Fruit fly (Drosophila melanogaster) whole organism, embryonic: ENCODE results near the gene CG4270.

Source experiments
- ATbp ChIP-seq: fragments of 200-800 bp; sonication (Bioruptor generic); optimal IDR thresholded peaks from 2 replicates; lab custom pipeline; 2017; ENCODE audit warnings: missing biosample characterization, mild to moderate bottlenecking, missing genetic modification characterization, missing genetic modification reagents
- B-H2 ChIP-seq: fragments of 200-800 bp; sonication (Bioruptor generic); optimal IDR thresholded peaks from 2 replicates; lab custom pipeline; 2018; ENCODE audit warnings: missing biosample characterization, mild to moderate bottlenecking, missing genetic modification characterization
- BEAF-32 ChIP-seq: fragments of 200-800 bp; sonication (Bioruptor generic); optimal IDR thresholded peaks from 3 replicates; lab custom pipeline; 2017; ENCODE audit warnings: missing biosample characterization, missing genetic modification characterization, mild to moderate bottlenecking, moderate library complexity, missing genetic modification reagents
- Bdp1 ChIP-seq: fragments of 200-800 bp; sonication (Bioruptor generic); optimal IDR thresholded peaks from 3 replicates; lab custom pipeline; 2016; ENCODE audit warnings: missing biosample characterization, missing genetic modification characterization
- Bgb ChIP-seq: fragments of 200-800 bp; sonication (Bioruptor generic); IDR thresholded peaks from 2 replicates; pipeline ENCODE4 v1.3.6; 2022; ENCODE audit warnings: missing biosample characterization, missing genetic modification characterization; ENCODE audit not compliant: partially characterized antibody
- CG10209 ChIP-seq: fragments of 200-800 bp; sonication (Bioruptor generic); optimal IDR thresholded peaks from 3 replicates; lab custom pipeline; 2017; ENCODE audit warnings: missing biosample characterization, mild to moderate bottlenecking, missing genetic modification characterization, missing genetic modification reagents
- CG10267 ChIP-seq: fragments of 200-800 bp; sonication (Bioruptor generic); optimal IDR thresholded peaks from 2 replicates; lab custom pipeline; 2018; ENCODE audit warnings: missing biosample characterization, mild to moderate bottlenecking, missing genetic modification characterization, moderate library complexity
- CG10431 ChIP-seq: fragments of 200-800 bp; sonication (Bioruptor generic); optimal IDR thresholded peaks from 3 replicates; lab custom pipeline; 2018; ENCODE audit warnings: missing biosample characterization, mild to moderate bottlenecking, missing genetic modification characterization
- CG11247 ChIP-seq: fragments of 200-800 bp; sonication (Bioruptor generic); IDR thresholded peaks from 2 replicates; pipeline ENCODE4 v1.3.6; 2022; ENCODE audit warnings: missing biosample characterization, missing genetic modification characterization
- CG12104 ChIP-seq: fragments of 200-800 bp; sonication (Bioruptor generic); optimal IDR thresholded peaks from 3 replicates; lab custom pipeline; 2016; ENCODE audit warnings: missing biosample characterization, missing genetic modification characterization
- CG12769 ChIP-seq: fragments of 200-800 bp; sonication (Bioruptor generic); optimal IDR thresholded peaks from 2 replicates; lab custom pipeline; 2019; ENCODE audit warnings: missing biosample characterization, mild to moderate bottlenecking, missing genetic modification characterization, moderate library complexity
- CG13123 ChIP-seq: fragments of 200-800 bp; sonication (Bioruptor generic); optimal IDR thresholded peaks from 2 replicates; lab custom pipeline; 2016; ENCODE audit warnings: missing biosample characterization, missing genetic modification characterization
- CG13775 ChIP-seq: fragments of 200-800 bp; sonication (Bioruptor generic); optimal IDR thresholded peaks from 3 replicates; lab custom pipeline; 2017; ENCODE audit warnings: missing biosample characterization, mild to moderate bottlenecking, missing genetic modification characterization
- CG15011 ChIP-seq: fragments of 200-800 bp; sonication (Bioruptor generic); optimal IDR thresholded peaks from 3 replicates; lab custom pipeline; 2018; ENCODE audit warnings: missing biosample characterization, mild to moderate bottlenecking, missing genetic modification characterization
- CG17186 ChIP-seq: fragments of 200-800 bp; sonication (Bioruptor generic); optimal IDR thresholded peaks from 3 replicates; lab custom pipeline; 2017; ENCODE audit warnings: missing biosample characterization, missing genetic modification reagents, missing genetic modification characterization
- CG34376 ChIP-seq: fragments of 200-800 bp; sonication (Bioruptor generic); optimal IDR thresholded peaks from 2 replicates; lab custom pipeline; 2018; ENCODE audit warnings: missing biosample characterization, mild to moderate bottlenecking, missing genetic modification characterization
- CG34422 ChIP-seq: fragments of 200-800 bp; sonication (Bioruptor generic); IDR thresholded peaks from 3 replicates; pipeline ENCODE4 v1.3.6; 2022; ENCODE audit warnings: missing biosample characterization, missing genetic modification characterization
- CG3995 ChIP-seq: fragments of 200-800 bp; sonication (Bioruptor generic); optimal IDR thresholded peaks from 3 replicates; lab custom pipeline; 2016; ENCODE audit warnings: missing biosample characterization, missing genetic modification characterization
- CG43689 ChIP-seq: fragments of 200-800 bp; sonication (Bioruptor generic); IDR thresholded peaks from 2 replicates; pipeline ENCODE4 v1.3.6; 2022; ENCODE audit warnings: missing biosample characterization, missing genetic modification characterization
- CG8944 ChIP-seq: fragments of 200-800 bp; sonication (Bioruptor generic); optimal IDR thresholded peaks from 3 replicates; lab custom pipeline; 2016; ENCODE audit warnings: missing biosample characterization, missing genetic modification characterization
- CG9932 ChIP-seq: fragments of 200-800 bp; sonication (Bioruptor generic); IDR thresholded peaks from 2 replicates; pipeline ENCODE4 v1.3.6; 2022; ENCODE audit warnings: missing biosample characterization, missing genetic modification characterization
- E2f1 ChIP-seq: fragments of 200-800 bp; sonication (Bioruptor generic); IDR thresholded peaks from 2 replicates; pipeline ENCODE4 v1.3.6; 2022; ENCODE audit warnings: missing biosample characterization, missing genetic modification characterization
- ERR ChIP-seq: fragments of 200-800 bp; sonication (Bioruptor generic); optimal IDR thresholded peaks from 2 replicates; lab custom pipeline; 2016; ENCODE audit warnings: missing biosample characterization, missing genetic modification characterization
- Fer3 ChIP-seq: fragments of 200-800 bp; sonication (Bioruptor generic); optimal IDR thresholded peaks from 2 replicates; lab custom pipeline; 2018; ENCODE audit warnings: missing biosample characterization, mild to moderate bottlenecking, missing genetic modification characterization, moderate library complexity
- HLHmδ ChIP-seq: fragments of 200-800 bp; sonication (Bioruptor generic); optimal IDR thresholded peaks from 2 replicates; lab custom pipeline; 2018; ENCODE audit warnings: missing biosample characterization, mild to moderate bottlenecking, missing genetic modification characterization, moderate library complexity
- Hr39 ChIP-seq: fragments of >200 bp; optimal IDR thresholded peaks from 2 replicates; lab custom pipeline; 2017
- Max ChIP-seq: fragments of 200-800 bp; sonication (Bioruptor generic); optimal IDR thresholded peaks from 2 replicates; lab custom pipeline; 2016; ENCODE audit warnings: missing biosample characterization, mild to moderate bottlenecking, missing genetic modification characterization
- Mrtf ChIP-seq: fragments of 200-800 bp; sonication (Bioruptor generic); IDR thresholded peaks from 3 replicates; pipeline ENCODE4 v1.3.6; 2022; ENCODE audit warnings: missing biosample characterization, missing genetic modification characterization
- Sry-δ ChIP-seq: fragments of 200-800 bp; sonication (Bioruptor generic); optimal IDR thresholded peaks from 2 replicates; lab custom pipeline; 2016; ENCODE audit warnings: missing biosample characterization, missing genetic modification characterization
- Vsx1 ChIP-seq: fragments of 200-800 bp; sonication (Bioruptor generic); optimal IDR thresholded peaks from 2 replicates; lab custom pipeline; 2017; ENCODE audit warnings: missing biosample characterization, mild to moderate bottlenecking, missing genetic modification characterization, missing genetic modification reagents
- ab ChIP-seq: fragments of 200-800 bp; sonication (Bioruptor generic); optimal IDR thresholded peaks from 2 replicates; lab custom pipeline; 2016; ENCODE audit warnings: missing biosample characterization, missing genetic modification characterization
- abd-A ChIP-seq: fragments of 200-800 bp; sonication (Bioruptor generic); optimal IDR thresholded peaks from 3 replicates; lab custom pipeline; 2019; ENCODE audit warnings: missing biosample characterization, mild to moderate bottlenecking, missing genetic modification characterization, moderate library complexity
- br ChIP-seq: fragments of >200 bp; optimal IDR thresholded peaks from 2 replicates; lab custom pipeline; 2017
- cas ChIP-seq: fragments of 200-800 bp; sonication (Bioruptor generic); IDR thresholded peaks from 2 replicates; pipeline ENCODE4 v1.3.6; 2022; ENCODE audit warnings: missing biosample characterization, missing genetic modification characterization
- corto ChIP-seq: fragments of 200-800 bp; sonication (Bioruptor generic); optimal IDR thresholded peaks from 2 replicates; lab custom pipeline; 2016; ENCODE audit warnings: missing biosample characterization, mild to moderate bottlenecking, missing genetic modification characterization, moderate library complexity
- dimm ChIP-seq: fragments of 200-800 bp; sonication (Bioruptor generic); IDR thresholded peaks from 2 replicates; pipeline ENCODE4 v1.3.6; 2022; ENCODE audit warnings: missing biosample characterization, missing genetic modification characterization
- ems ChIP-seq: fragments of 200-800 bp; sonication (Bioruptor generic); optimal IDR thresholded peaks from 3 replicates; lab custom pipeline; 2016; ENCODE audit warnings: missing biosample characterization, missing genetic modification characterization
- ewg ChIP-seq: fragments of 200-800 bp; sonication (Bioruptor generic); optimal IDR thresholded peaks from 3 replicates; lab custom pipeline; 2017; ENCODE audit warnings: mild to moderate bottlenecking, missing biosample characterization, missing genetic modification reagents, missing genetic modification characterization
- h ChIP-seq: fragments of >200 bp; optimal IDR thresholded peaks from 2 replicates; lab custom pipeline; 2017
- hbn ChIP-seq: fragments of 200-800 bp; sonication (Bioruptor generic); IDR thresholded peaks from 2 replicates; pipeline ENCODE4 v1.3.6; 2022; ENCODE audit warnings: missing biosample characterization, missing genetic modification characterization; ENCODE audit not compliant: partially characterized antibody
- jigr1 ChIP-seq: fragments of 200-800 bp; sonication (Bioruptor generic); IDR thresholded peaks from 3 replicates; pipeline ENCODE4 v1.3.6; 2022; ENCODE audit warnings: missing biosample characterization, missing genetic modification characterization
- nerfin-2 ChIP-seq: fragments of 200-800 bp; sonication (Bioruptor generic); IDR thresholded peaks from 2 replicates; pipeline ENCODE4 v1.3.6; 2022; ENCODE audit warnings: missing biosample characterization, missing genetic modification characterization; ENCODE audit not compliant: partially characterized antibody
- nmo ChIP-seq: fragments of 200-800 bp; sonication (Bioruptor generic); optimal IDR thresholded peaks from 2 replicates; lab custom pipeline; 2018; ENCODE audit warnings: missing biosample characterization, mild to moderate bottlenecking, missing genetic modification characterization, moderate library complexity
- pb ChIP-seq: fragments of 200-800 bp; sonication (Bioruptor generic); optimal IDR thresholded peaks from 3 replicates; lab custom pipeline; 2016; ENCODE audit warnings: missing biosample characterization, missing genetic modification characterization
- peb ChIP-seq: fragments of 200-800 bp; sonication (Bioruptor generic); IDR thresholded peaks from 2 replicates; pipeline ENCODE4 v1.3.6; 2022; ENCODE audit warnings: missing biosample characterization, missing genetic modification characterization
- psq ChIP-seq: fragments of 200-800 bp; sonication (Bioruptor generic); optimal IDR thresholded peaks from 2 replicates; lab custom pipeline; 2017; ENCODE audit warnings: missing biosample characterization, missing genetic modification characterization
- seq ChIP-seq: fragments of 200-800 bp; sonication (Bioruptor generic); IDR thresholded peaks from 2 replicates; pipeline ENCODE4 v1.3.6; 2022; ENCODE audit warnings: missing biosample characterization, missing genetic modification characterization
- slbo ChIP-seq: fragments of 200-800 bp; sonication (Bioruptor generic); IDR thresholded peaks from 2 replicates; pipeline ENCODE4 v1.3.6; 2022; ENCODE audit warnings: missing biosample characterization, missing genetic modification characterization
- stc ChIP-seq: fragments of 200-800 bp; sonication (Bioruptor generic); IDR thresholded peaks from 2 replicates; pipeline ENCODE4 v1.3.6; 2022; ENCODE audit warnings: missing biosample characterization, missing genetic modification characterization
- tna ChIP-seq: fragments of 200-800 bp; sonication (Bioruptor generic); IDR thresholded peaks from 2 replicates; pipeline ENCODE4 v1.3.6; 2022; ENCODE audit warnings: missing biosample characterization, missing genetic modification characterization; ENCODE audit not compliant: partially characterized antibody
- toy ChIP-seq: fragments of 200-800 bp; sonication (Bioruptor generic); IDR thresholded peaks from 2 replicates; pipeline ENCODE4 v1.3.6; 2022; ENCODE audit warnings: missing biosample characterization, missing genetic modification characterization
- wek ChIP-seq: fragments of 200-800 bp; sonication (Bioruptor generic); optimal IDR thresholded peaks from 3 replicates; lab custom pipeline; 2018; ENCODE audit warnings: missing biosample characterization, mild to moderate bottlenecking, missing genetic modification characterization, moderate library complexity

CG4270 gene

dm6 chr2L:2217067-2217684, 46.1 kb upstream of the CG4270 start, which contains the start of the genes CG15386, CG42371 and mio (continued):
- TF ChIP-seq ab (GFP tag; lab: Kevin White, UChicago) (no peak), cas (no peak), CG12769 (no peak), tna (GFP tag; lab: Robert Waterston, UW) (no peak), Hr39 (lab: Kevin White, UChicago) (no peak), abd-A (tag; lab: Kevin White, UChicago) (no peak), CG43689 (GFP tag; lab: Robert Waterston, UW) (no peak), Bgb (GFP tag; lab: Robert Waterston, UW) (peak; percentile 59), slbo (GFP tag; lab: Robert Waterston, UW) (peak; percentile 19; the same call in 1 of the 2 replicates), psq (no peak), CG11247 (GFP tag; lab: Robert Waterston, UW) (no peak), br (lab: Kevin White, UChicago) (no peak), CG34422 (GFP tag; lab: Robert Waterston, UW) (peak; percentile 88), CG17186 (GFP tag; lab: Kevin White, UChicago) (peak; percentile 39), CG10431 (GFP tag; lab: Kevin White, UChicago) (peak; percentile 100), ewg (GFP tag; lab: Kevin White, UChicago) (no peak), Fer3 (tag; lab: Kevin White, UChicago) (no peak), wek (GFP tag; lab: Kevin White, UChicago) (no peak), peb (GFP tag; lab: Robert Waterston, UW) (no peak), CG34376 (GFP tag; lab: Kevin White, UChicago) (peak; percentile 68), CG13123 (GFP tag; lab: Kevin White, UChicago) (no peak), toy (GFP tag; lab: Robert Waterston, UW) (no peak), Max (GFP tag; lab: Kevin White, UChicago) (peak; percentile 63), Vsx1 (GFP tag; lab: Kevin White, UChicago) (no peak), corto (no peak), ERR (GFP tag; lab: Kevin White, UChicago) (no peak), CG3995 (GFP tag; lab: Kevin White, UChicago) (peak; percentile 41), E2f1 (GFP tag; lab: Robert Waterston, UW) (no peak), CG9932 (GFP tag; lab: Robert Waterston, UW) (peak; percentile 48), ems (GFP tag; lab: Kevin White, UChicago) (no peak), seq (GFP tag; lab: Robert Waterston, UW) (no peak), CG10209 (no peak), CG10267 (peak; percentile 93), CG13775 (GFP tag; lab: Kevin White, UChicago) (no peak), ATbp (no peak), dimm (GFP tag; lab: Robert Waterston, UW) (no peak), Mrtf (GFP tag; lab: Robert Waterston, UW) (no peak), pb (GFP tag; lab: Kevin White, UChicago) (no peak), jigr1 (GFP tag; lab: Robert Waterston, UW) (no peak), nerfin-2 (GFP tag; lab: Robert Waterston, UW) (no peak; the same call in 1 of the 2 replicates), nmo (GFP tag; lab: Kevin White, UChicago) (peak; percentile 26), Bdp1 (GFP tag; lab: Kevin White, UChicago) (no peak), CG12104 (GFP tag; lab: Kevin White, UChicago) (no peak), Sry-δ (GFP tag; lab: Kevin White, UChicago) (peak; percentile 55), HLHmδ (no peak), CG8944 (GFP tag; lab: Kevin White, UChicago) (no peak), hbn (GFP tag; lab: Robert Waterston, UW) (no peak), h (no peak), stc (GFP tag; lab: Robert Waterston, UW) (no peak), CG15011 (GFP tag; lab: Kevin White, UChicago) (no peak), BEAF-32 (GFP tag; lab: Kevin White, UChicago) (peak; percentile 52), B-H2 (GFP tag; lab: Kevin White, UChicago) (peak; percentile 50)
